Fruit fly (Drosophila melanogaster) whole organism, embryonic: ENCODE results near the gene CG10140.

ENCODE experiments used
- B-H2 ChIP-seq: fragments of 200-800 bp; sonication (Bioruptor generic); optimal IDR thresholded peaks from 2 replicates; lab custom pipeline; 2018; ENCODE audit warnings: missing biosample characterization, mild to moderate bottlenecking, missing genetic modification characterization
- CG10267 ChIP-seq: fragments of 200-800 bp; sonication (Bioruptor generic); optimal IDR thresholded peaks from 2 replicates; lab custom pipeline; 2018; ENCODE audit warnings: missing biosample characterization, mild to moderate bottlenecking, missing genetic modification characterization, moderate library complexity
- CG11247 ChIP-seq: fragments of 200-800 bp; sonication (Bioruptor generic); IDR thresholded peaks from 2 replicates; pipeline ENCODE4 v1.3.6; 2022; ENCODE audit warnings: missing biosample characterization, missing genetic modification characterization
- CG12155 ChIP-seq: fragments of 200-800 bp; sonication (Bioruptor generic); optimal IDR thresholded peaks from 3 replicates; lab custom pipeline; 2016; ENCODE audit warnings: missing biosample characterization, missing genetic modification characterization
- CG12659 ChIP-seq: fragments of 200-800 bp; sonication (Bioruptor generic); optimal IDR thresholded peaks from 3 replicates; lab custom pipeline; 2017; ENCODE audit warnings: mild to moderate bottlenecking, missing biosample characterization, missing genetic modification reagents, missing genetic modification characterization
- CG13424 ChIP-seq: fragments of 200-800 bp; sonication (Bioruptor generic); optimal IDR thresholded peaks from 2 replicates; lab custom pipeline; 2019; ENCODE audit warnings: missing biosample characterization, mild to moderate bottlenecking, missing genetic modification characterization, moderate library complexity
- CG15601 ChIP-seq: fragments of 200-800 bp; sonication (Bioruptor generic); optimal IDR thresholded peaks from 3 replicates; lab custom pipeline; 2019; ENCODE audit warnings: missing biosample characterization, mild to moderate bottlenecking, missing genetic modification characterization, moderate library complexity
- CG15696 ChIP-seq: fragments of 200-800 bp; sonication (Bioruptor generic); optimal IDR thresholded peaks from 2 replicates; lab custom pipeline; 2019; ENCODE audit warnings: missing biosample characterization, mild to moderate bottlenecking, missing genetic modification characterization, moderate library complexity
- CG1647 ChIP-seq: fragments of 200-800 bp; sonication (Bioruptor generic); optimal IDR thresholded peaks from 3 replicates; lab custom pipeline; 2016; ENCODE audit warnings: missing biosample characterization, missing genetic modification characterization
- CG17359 ChIP-seq: fragments of 200-800 bp; sonication (Bioruptor generic); optimal IDR thresholded peaks from 3 replicates; lab custom pipeline; 2018; ENCODE audit warnings: missing biosample characterization, mild to moderate bottlenecking, missing genetic modification characterization, moderate library complexity
- CG17361 ChIP-seq: fragments of 200-800 bp; sonication (Bioruptor generic); IDR thresholded peaks from 3 replicates; pipeline ENCODE4 v1.3.6; 2022; ENCODE audit warnings: missing biosample characterization, missing genetic modification characterization
- CG18476 ChIP-seq: fragments of 200-800 bp; sonication (Bioruptor generic); optimal IDR thresholded peaks from 2 replicates; lab custom pipeline; 2016; ENCODE audit warnings: missing biosample characterization, mild to moderate bottlenecking, missing genetic modification characterization
- CG2202 ChIP-seq: fragments of 200-800 bp; sonication (Bioruptor generic); optimal IDR thresholded peaks from 2 replicates; lab custom pipeline; 2018; ENCODE audit warnings: missing biosample characterization, mild to moderate bottlenecking, missing genetic modification characterization
- CG31441 ChIP-seq: fragments of 200-800 bp; sonication (Bioruptor generic); IDR thresholded peaks from 2 replicates; pipeline ENCODE4 v1.3.6; 2022; ENCODE audit warnings: missing biosample characterization, missing genetic modification characterization
- CG34422 ChIP-seq: fragments of 200-800 bp; sonication (Bioruptor generic); IDR thresholded peaks from 3 replicates; pipeline ENCODE4 v1.3.6; 2022; ENCODE audit warnings: missing biosample characterization, missing genetic modification characterization
- CG6683 ChIP-seq: fragments of 200-800 bp; sonication (Bioruptor generic); optimal IDR thresholded peaks from 2 replicates; lab custom pipeline; 2017; ENCODE audit warnings: missing biosample characterization, mild to moderate bottlenecking, missing genetic modification characterization, missing genetic modification reagents
- CG7786 ChIP-seq: fragments of 200-800 bp; sonication (Bioruptor generic); optimal IDR thresholded peaks from 2 replicates; lab custom pipeline; 2016; ENCODE audit warnings: missing biosample characterization, missing genetic modification characterization
- CoRest ChIP-seq: fragments of 200-800 bp; sonication (Bioruptor generic); optimal IDR thresholded peaks from 3 replicates; lab custom pipeline; 2018; ENCODE audit warnings: missing biosample characterization, mild to moderate bottlenecking, missing genetic modification characterization, moderate library complexity
- Eip74EF ChIP-seq, 2 experiments: fragments of 200-800 bp in 1 of 2; fragments of >200 bp in 1 of 2; sonication (Bioruptor generic) in 1 of 2; optimal IDR thresholded peaks; 2 replicates each; lab custom pipeline; 2017 to 2019; ENCODE audit warnings: missing biosample characterization in 2 of 2, missing genetic modification characterization in 2 of 2, mild to moderate bottlenecking in 1 of 2, moderate library complexity in 1 of 2
- Ets97D ChIP-seq: fragments of 200-800 bp; sonication (Bioruptor generic); optimal IDR thresholded peaks from 3 replicates; lab custom pipeline; 2016; ENCODE audit warnings: missing biosample characterization, missing genetic modification characterization
- Gug ChIP-seq: fragments of 200-800 bp; sonication (Bioruptor generic); IDR thresholded peaks from 4 replicates; pipeline ENCODE4 v1.3.6; 2022; ENCODE audit warnings: missing biosample characterization, missing genetic modification characterization
- HLHmδ ChIP-seq: fragments of 200-800 bp; sonication (Bioruptor generic); optimal IDR thresholded peaks from 2 replicates; lab custom pipeline; 2018; ENCODE audit warnings: missing biosample characterization, mild to moderate bottlenecking, missing genetic modification characterization, moderate library complexity
- HmgD ChIP-seq: fragments of 200-800 bp; sonication (Bioruptor generic); optimal IDR thresholded peaks from 3 replicates; lab custom pipeline; 2016; ENCODE audit warnings: missing biosample characterization, missing genetic modification characterization
- Hr51 ChIP-seq, 2 experiments: fragments of 200-800 bp; sonication (Bioruptor generic); optimal IDR thresholded peaks; 2 replicates in 1 of 2; 3 replicates in 1 of 2; lab custom pipeline; 2016 to 2018; ENCODE audit warnings: missing biosample characterization in 2 of 2, missing genetic modification characterization in 2 of 2, mild to moderate bottlenecking in 1 of 2, moderate library complexity in 1 of 2
- Mad ChIP-seq: fragments of 200-800 bp; sonication (Bioruptor generic); optimal IDR thresholded peaks from 2 replicates; lab custom pipeline; 2016; ENCODE audit warnings: missing biosample characterization, missing genetic modification characterization
- NC2β ChIP-seq: fragments of 200-800 bp; sonication (Bioruptor generic); optimal IDR thresholded peaks from 2 replicates; lab custom pipeline; 2016; ENCODE audit warnings: missing biosample characterization, missing genetic modification characterization
- PHDP ChIP-seq: fragments of 200-800 bp; sonication (Bioruptor generic); optimal IDR thresholded peaks from 3 replicates; lab custom pipeline; 2018; ENCODE audit warnings: missing biosample characterization, mild to moderate bottlenecking, missing genetic modification characterization, moderate library complexity
- Pdp1 ChIP-seq, 2 experiments: fragments of 200-800 bp; sonication (Bioruptor generic); optimal IDR thresholded peaks; 3 replicates each; lab custom pipeline; 2016; ENCODE audit warnings: missing biosample characterization in 2 of 2, missing genetic modification characterization in 2 of 2, mild to moderate bottlenecking in 1 of 2, moderate library complexity in 1 of 2
- Scr ChIP-seq: fragments of 200-800 bp; sonication (Bioruptor generic); IDR thresholded peaks from 2 replicates; pipeline ENCODE4 v1.3.6; 2022; ENCODE audit warnings: missing biosample characterization, missing genetic modification characterization; ENCODE audit not compliant: partially characterized antibody
- Sox102F ChIP-seq: fragments of 200-800 bp; sonication (Bioruptor generic); optimal IDR thresholded peaks from 2 replicates; lab custom pipeline; 2018; ENCODE audit warnings: missing biosample characterization, mild to moderate bottlenecking, missing genetic modification characterization, moderate library complexity
- Xbp1 ChIP-seq: fragments of 200-800 bp; sonication (Bioruptor generic); optimal IDR thresholded peaks from 3 replicates; lab custom pipeline; 2016; ENCODE audit warnings: missing biosample characterization, mild to moderate bottlenecking, missing genetic modification characterization
- YL-1 ChIP-seq: fragments of 200-800 bp; sonication (Bioruptor generic); optimal IDR thresholded peaks from 3 replicates; lab custom pipeline; 2017; ENCODE audit warnings: missing biosample characterization, mild to moderate bottlenecking, missing genetic modification characterization
- aop ChIP-seq: fragments of 200-800 bp; sonication (Bioruptor generic); IDR thresholded peaks from 2 replicates; pipeline ENCODE4 v1.3.6; 2022; ENCODE audit warnings: missing biosample characterization, missing genetic modification characterization
- bab2 ChIP-seq: fragments of 200-800 bp; sonication (Bioruptor generic); optimal IDR thresholded peaks from 2 replicates; lab custom pipeline; 2016; ENCODE audit warnings: missing biosample characterization, missing genetic modification characterization
- bowl ChIP-seq: fragments of 200-800 bp; sonication (Bioruptor generic); IDR thresholded peaks from 2 replicates; pipeline ENCODE4 v1.3.6; 2022; ENCODE audit warnings: missing biosample characterization, missing genetic modification characterization
- dpn ChIP-seq, 2 experiments: fragments of 200-800 bp; sonication (Bioruptor generic); optimal IDR thresholded peaks; 3 replicates each; lab custom pipeline; 2016; ENCODE audit warnings: missing biosample characterization in 2 of 2, missing genetic modification characterization in 2 of 2
- ewg ChIP-seq: fragments of 200-800 bp; sonication (Bioruptor generic); optimal IDR thresholded peaks from 3 replicates; lab custom pipeline; 2017; ENCODE audit warnings: mild to moderate bottlenecking, missing biosample characterization, missing genetic modification reagents, missing genetic modification characterization
- gcm ChIP-seq: fragments of 200-800 bp; sonication (Bioruptor generic); optimal IDR thresholded peaks from 2 replicates; lab custom pipeline; 2019; ENCODE audit warnings: missing biosample characterization, mild to moderate bottlenecking, missing genetic modification characterization, moderate library complexity
- h ChIP-seq: fragments of >200 bp; optimal IDR thresholded peaks from 2 replicates; lab custom pipeline; 2017
- hb ChIP-seq: fragments of 200-800 bp; sonication (Bioruptor generic); IDR thresholded peaks from 3 replicates; pipeline ENCODE4 v1.3.6; 2022; ENCODE audit warnings: missing biosample characterization, missing genetic modification characterization; ENCODE audit not compliant: partially characterized antibody
- nerfin-2 ChIP-seq: fragments of 200-800 bp; sonication (Bioruptor generic); IDR thresholded peaks from 2 replicates; pipeline ENCODE4 v1.3.6; 2022; ENCODE audit warnings: missing biosample characterization, missing genetic modification characterization; ENCODE audit not compliant: partially characterized antibody
- org-1 ChIP-seq: fragments of 200-800 bp; sonication (Bioruptor generic); optimal IDR thresholded peaks from 2 replicates; lab custom pipeline; 2017; ENCODE audit warnings: missing biosample characterization, missing genetic modification characterization
- pho ChIP-seq: fragments of 200-800 bp; sonication (Bioruptor generic); optimal IDR thresholded peaks from 2 replicates; lab custom pipeline; 2016; ENCODE audit warnings: missing biosample characterization, missing genetic modification characterization
- pzg ChIP-seq: fragments of 200-800 bp; sonication (Bioruptor generic); optimal IDR thresholded peaks from 3 replicates; lab custom pipeline; 2018; ENCODE audit warnings: missing biosample characterization, mild to moderate bottlenecking, missing genetic modification characterization, moderate library complexity
- salm ChIP-seq: fragments of 200-800 bp; sonication (Bioruptor generic); optimal IDR thresholded peaks from 2 replicates; lab custom pipeline; 2018; ENCODE audit warnings: missing biosample characterization, mild to moderate bottlenecking, missing genetic modification characterization
- slbo ChIP-seq: fragments of 200-800 bp; sonication (Bioruptor generic); IDR thresholded peaks from 2 replicates; pipeline ENCODE4 v1.3.6; 2022; ENCODE audit warnings: missing biosample characterization, missing genetic modification characterization
- sob ChIP-seq: fragments of 200-800 bp; sonication (Bioruptor generic); IDR thresholded peaks from 2 replicates; pipeline ENCODE4 v1.3.6; 2022; ENCODE audit warnings: missing biosample characterization, missing genetic modification characterization
- ttk ChIP-seq: fragments of 200-800 bp; sonication (Bioruptor generic); IDR thresholded peaks from 2 replicates; pipeline ENCODE4 v2.1.2; 2022; ENCODE audit warnings: missing biosample characterization, missing genetic modification characterization

The CG10140 gene

DNA sequence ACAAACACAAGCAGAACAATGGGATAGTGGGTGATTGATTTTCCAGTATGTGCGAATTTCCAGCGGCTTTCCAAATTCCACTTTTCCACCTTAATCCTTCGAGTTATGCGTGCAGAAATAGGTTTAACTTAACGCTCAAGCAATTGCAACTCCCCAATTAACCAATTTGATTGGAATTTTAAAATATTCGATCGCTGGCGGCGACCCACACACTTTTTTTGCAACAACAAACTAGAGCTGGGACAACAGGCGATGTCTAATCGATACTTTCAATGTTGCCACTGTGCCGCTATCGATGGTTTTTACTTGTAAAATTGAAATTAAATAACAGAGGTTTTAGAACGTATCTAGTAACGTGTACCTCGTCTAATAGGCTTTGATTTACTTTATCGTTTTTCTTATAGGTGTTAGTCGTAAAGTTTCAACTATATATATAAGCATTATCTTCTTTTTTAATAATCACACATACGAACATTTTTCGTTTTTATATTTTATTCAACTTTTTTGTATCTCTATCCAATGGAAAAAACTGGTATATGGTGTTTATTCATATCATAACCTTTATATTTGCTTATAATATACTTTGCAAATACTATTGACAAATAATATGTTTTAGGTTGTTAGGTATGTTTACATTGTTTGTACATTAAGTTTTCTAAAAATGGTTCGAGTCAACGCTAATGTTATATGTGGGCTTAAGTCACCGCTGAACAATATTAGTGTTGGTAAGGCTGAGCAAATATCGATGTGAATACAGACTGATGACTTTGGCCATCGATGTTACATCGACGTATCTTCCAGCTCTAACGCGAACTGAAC is 46.0 kb upstream of the CG10140 start, which contains the start of the genes Abp1 and Tgi (continued):
- peak; percentile 49 for TF ChIP-seq CG15601
- TF ChIP-seq pho: peak; percentile 46
- no peak for TF ChIP-seq Sox102F (GFP tag; lab: Kevin White, UChicago)
- TF ChIP-seq CG11247 (GFP tag; lab: Robert Waterston, UW): peak; percentile 17; the same call in 1 of the 2 replicates
- no peak for TF ChIP-seq org-1
- TF ChIP-seq CG17359: peak; percentile 16
- no peak for TF ChIP-seq salm (tag; lab: Kevin White, UChicago)
- no peak for TF ChIP-seq h (lab: Kevin White, UChicago)
- TF ChIP-seq dpn (GFP tag; optimal IDR thresholded peaks at IDR 0.05; lab: Kevin White, UChicago): peak; percentile 27 to 67
- TF ChIP-seq CG15696: peak; percentile 36
- TF ChIP-seq gcm (GFP tag; lab: Kevin White, UChicago): no peak
- peak; percentile 62 for TF ChIP-seq nerfin-2 (GFP tag; lab: Robert Waterston, UW)
- TF ChIP-seq B-H2 (GFP tag; lab: Kevin White, UChicago): peak; percentile 72
- TF ChIP-seq CoRest: peak; percentile 66
- peak; percentile 64 for TF ChIP-seq hb (GFP tag; lab: Robert Waterston, UW)
- peak; percentile 83 for TF ChIP-seq Scr
- no peak for TF ChIP-seq ttk (GFP tag; lab: Robert Waterston, UW)
- peak; percentile 16 for TF ChIP-seq HmgD (GFP tag; lab: Kevin White, UChicago)
- TF ChIP-seq CG13424 (tag; lab: Kevin White, UChicago): peak; percentile 0
- peak; percentile 71 for TF ChIP-seq CG12659 (GFP tag; lab: Kevin White, UChicago)
- TF ChIP-seq Gug: peak; percentile 12; the same call in 1 of the 4 replicates
- TF ChIP-seq CG34422 (GFP tag; lab: Robert Waterston, UW): peak; percentile 68; the same call in 1 of the 3 replicates
- peak in 1 of 2 experiments; percentile 61 for TF ChIP-seq Pdp1 (GFP tag; optimal IDR thresholded peaks at IDR 0.05; lab: Kevin White, UChicago)
- peak; percentile 16; the same call in 1 of the 2 replicates for TF ChIP-seq CG31441 (GFP tag; lab: Robert Waterston, UW)
- no peak for TF ChIP-seq bowl (GFP tag; lab: Robert Waterston, UW)
- peak; percentile 23 for TF ChIP-seq CG12155
- peak; percentile 88 for TF ChIP-seq pzg (GFP tag; lab: Kevin White, UChicago)
- TF ChIP-seq bab2 (GFP tag; lab: Kevin White, UChicago): peak; percentile 14
- peak; percentile 68 for TF ChIP-seq sob (GFP tag; lab: Robert Waterston, UW)
- TF ChIP-seq YL-1: peak; percentile 16
- TF ChIP-seq CG17361: peak; percentile 34; the same call in 2 of the 3 replicates
- no peak for TF ChIP-seq ewg (GFP tag; lab: Kevin White, UChicago)
- TF ChIP-seq CG2202: no peak
- peak; percentile 93 for TF ChIP-seq CG10267 (tag; lab: Kevin White, UChicago)
- peak; percentile 43 for TF ChIP-seq CG1647 (GFP tag; lab: Kevin White, UChicago)
- peak; percentile 72 for TF ChIP-seq slbo (GFP tag; lab: Robert Waterston, UW)
- no peak for TF ChIP-seq CG6683 (GFP tag; lab: Kevin White, UChicago)
- peak in 1 of 2 experiments; percentile 40 for TF ChIP-seq Hr51 (GFP tag; optimal IDR thresholded peaks at IDR 0.05; lab: Kevin White, UChicago)
- no peak for TF ChIP-seq HLHmδ (GFP tag; lab: Kevin White, UChicago)
- peak; percentile 18 for TF ChIP-seq NC2β
- TF ChIP-seq PHDP (tag; lab: Kevin White, UChicago): peak; percentile 53
- TF ChIP-seq CG18476 (GFP tag; lab: Kevin White, UChicago): peak; percentile 10
- peak; percentile 62 for TF ChIP-seq Ets97D
- peak; percentile 55 for TF ChIP-seq CG7786 (GFP tag; lab: Kevin White, UChicago)
- peak; percentile 10 for TF ChIP-seq Xbp1
- no peak for TF ChIP-seq Mad (GFP tag; lab: Kevin White, UChicago)
- 0 out of 2 replicates have a peak, but pooled peaks have one; percentile 14 for TF ChIP-seq aop (GFP tag; lab: Robert Waterston, UW)
- TF ChIP-seq Eip74EF (GFP tag; optimal IDR thresholded peaks at IDR 0.05; lab: Kevin White, UChicago): no peak
